Worm (Caenorhabditis elegans) whole organism, late embryonic: ENCODE data around the gene mmcm-1.

Experiments
- C08G9.2 ChIP-seq: sonication (generic microtip); optimal IDR thresholded peaks from 2 replicates; lab custom pipeline; 2016; ENCODE audit warnings: mild to moderate bottlenecking, missing genetic modification characterization, moderate library complexity, missing compliant biosample characterization
- K02D7.2 ChIP-seq: sonication (generic microtip); optimal IDR thresholded peaks from 2 replicates; lab custom pipeline; 2017; ENCODE audit warnings: mild to moderate bottlenecking, missing genetic modification characterization, missing compliant biosample characterization
- K09A11.1 ChIP-seq: sonication (generic microtip); optimal IDR thresholded peaks from 2 replicates; lab custom pipeline; 2017; ENCODE audit warnings: antibody characterized with exemption, mild to moderate bottlenecking, missing genetic modification characterization, missing compliant biosample characterization; ENCODE audit not compliant: insufficient read depth
- T23F11.4 ChIP-seq: fragments of 200-800 bp; sonication (Bioruptor generic); optimal IDR thresholded peaks from 2 replicates; lab custom pipeline; 2018; ENCODE audit warnings: mild to moderate bottlenecking, missing genetic modification characterization, missing compliant biosample characterization
- ama-1 ChIP-seq: fragments of 150-350 bp; optimal IDR thresholded peaks from 2 replicates; lab custom pipeline; 2014
- ceh-14 ChIP-seq: sonication (generic microtip); optimal IDR thresholded peaks from 2 replicates; lab custom pipeline; 2016; ENCODE audit warnings: missing genotype, missing genetic modification characterization, missing compliant biosample characterization
- ceh-19 ChIP-seq: fragments of 200-800 bp; sonication (Bioruptor generic); optimal IDR thresholded peaks from 2 replicates; lab custom pipeline; 2018; ENCODE audit warnings: mild to moderate bottlenecking, missing genetic modification characterization, missing compliant biosample characterization
- ceh-2 ChIP-seq: sonication (generic microtip); optimal IDR thresholded peaks from 2 replicates; lab custom pipeline; 2016; ENCODE audit warnings: missing genotype, missing genetic modification characterization, missing compliant biosample characterization
- ceh-22 ChIP-seq: sonication (generic microtip); optimal IDR thresholded peaks from 2 replicates; lab custom pipeline; 2017; ENCODE audit warnings: missing biosample characterization, missing genetic modification characterization
- ceh-31 ChIP-seq: sonication (generic microtip); optimal IDR thresholded peaks from 2 replicates; lab custom pipeline; 2016; ENCODE audit warnings: missing genetic modification characterization, missing compliant biosample characterization
- ceh-34 ChIP-seq: sonication (generic microtip); optimal IDR thresholded peaks from 2 replicates; lab custom pipeline; 2016; ENCODE audit warnings: mild to moderate bottlenecking, missing genetic modification characterization, missing compliant biosample characterization
- ceh-6 ChIP-seq: fragments of 200-800 bp; sonication (Bioruptor generic); optimal IDR thresholded peaks from 2 replicates; lab custom pipeline; 2018; ENCODE audit warnings: mild to moderate bottlenecking, missing genetic modification characterization, missing compliant biosample characterization
- che-1 ChIP-seq: sonication (generic microtip); optimal IDR thresholded peaks from 2 replicates; lab custom pipeline; 2016; ENCODE audit warnings: mild to moderate bottlenecking, missing genetic modification characterization, missing compliant biosample characterization
- dmd-4 ChIP-seq: sonication (generic microtip); optimal IDR thresholded peaks from 2 replicates; lab custom pipeline; 2016; ENCODE audit warnings: borderline replicate concordance, missing genetic modification characterization, missing compliant biosample characterization
- dve-1 ChIP-seq: sonication (generic microtip); optimal IDR thresholded peaks from 2 replicates; lab custom pipeline; 2017; ENCODE audit warnings: antibody characterized with exemption, mild to moderate bottlenecking, missing genetic modification characterization, missing compliant biosample characterization
- elt-2 ChIP-seq: sonication (generic microtip); optimal IDR thresholded peaks from 2 replicates; lab custom pipeline; 2016; ENCODE audit warnings: missing genetic modification reagents, missing genetic modification characterization, missing compliant biosample characterization
- elt-4 ChIP-seq: sonication (generic microtip); optimal IDR thresholded peaks from 2 replicates; lab custom pipeline; 2016; ENCODE audit warnings: missing genetic modification characterization, missing compliant biosample characterization
- gmeb-2 ChIP-seq: sonication (generic microtip); optimal IDR thresholded peaks from 2 replicates; lab custom pipeline; 2016; ENCODE audit warnings: missing genetic modification characterization, inconsistent platforms, missing compliant biosample characterization
- hlh-13 ChIP-seq: fragments of 200-800 bp; sonication (Bioruptor generic); optimal IDR thresholded peaks from 2 replicates; lab custom pipeline; 2018; ENCODE audit warnings: mild to moderate bottlenecking, missing genetic modification characterization, missing compliant biosample characterization
- hlh-30 ChIP-seq: sonication (generic microtip); optimal IDR thresholded peaks from 2 replicates; lab custom pipeline; 2017; ENCODE audit warnings: antibody characterized with exemption, missing genetic modification characterization, missing compliant biosample characterization; ENCODE audit not compliant: insufficient read depth
- lim-6 ChIP-seq: sonication (generic microtip); optimal IDR thresholded peaks from 2 replicates; lab custom pipeline; 2016; ENCODE audit warnings: missing genetic modification characterization, missing compliant biosample characterization
- lin-11 ChIP-seq: fragments of 200-800 bp; sonication (Bioruptor generic); optimal IDR thresholded peaks from 2 replicates; lab custom pipeline; 2018; ENCODE audit warnings: mild to moderate bottlenecking, missing genetic modification characterization, missing compliant biosample characterization
- nfya-1 ChIP-seq: sonication (generic microtip); optimal IDR thresholded peaks from 2 replicates; lab custom pipeline; 2017; ENCODE audit warnings: missing genetic modification characterization, mild to moderate bottlenecking, missing compliant biosample characterization, antibody characterized with exemption, moderate library complexity
- nhr-11 ChIP-seq: fragments of 150-350 bp; optimal IDR thresholded peaks from 2 replicates; lab custom pipeline; 2014; ENCODE audit warnings: missing biosample characterization, missing genetic modification characterization
- npax-4 ChIP-seq: sonication (generic microtip); optimal IDR thresholded peaks from 2 replicates; lab custom pipeline; 2016; ENCODE audit warnings: missing genetic modification characterization, missing compliant biosample characterization
- pag-3 ChIP-seq: sonication (generic microtip); optimal IDR thresholded peaks from 2 replicates; lab custom pipeline; 2016; ENCODE audit warnings: missing compliant biosample characterization, missing genetic modification characterization, borderline replicate concordance
- pat-9 ChIP-seq: fragments of 200-800 bp; sonication (Bioruptor generic); optimal IDR thresholded peaks from 2 replicates; lab custom pipeline; 2018; ENCODE audit warnings: mild to moderate bottlenecking, missing genetic modification characterization, moderate library complexity, missing compliant biosample characterization
- pax-1 ChIP-seq: fragments of 150-350 bp; optimal IDR thresholded peaks from 2 replicates; lab custom pipeline; 2014; ENCODE audit warnings: missing biosample characterization, missing genetic modification characterization
- pros-1 ChIP-seq: fragments of 150-350 bp; optimal IDR thresholded peaks from 2 replicates; lab custom pipeline; 2014; ENCODE audit warnings: missing biosample characterization, missing genetic modification reagents, missing genetic modification characterization
- ref-2 ChIP-seq: sonication (generic microtip); optimal IDR thresholded peaks from 2 replicates; lab custom pipeline; 2016; ENCODE audit warnings: missing genetic modification characterization, missing compliant biosample characterization
- rnt-1 ChIP-seq: sonication (generic microtip); optimal IDR thresholded peaks from 2 replicates; lab custom pipeline; 2016; ENCODE audit warnings: missing genetic modification characterization, missing compliant biosample characterization
- sdc-2 ChIP-seq: sonication (generic microtip); optimal IDR thresholded peaks from 2 replicates; lab custom pipeline; 2016; ENCODE audit warnings: missing genotype, missing genetic modification characterization, missing compliant biosample characterization
- sox-4 ChIP-seq: sonication (generic microtip); optimal IDR thresholded peaks from 2 replicates; lab custom pipeline; 2017; ENCODE audit warnings: mild to moderate bottlenecking, missing genetic modification characterization, inconsistent platforms, missing compliant biosample characterization
- tbx-2 ChIP-seq: sonication (generic microtip); optimal IDR thresholded peaks from 2 replicates; lab custom pipeline; 2016; ENCODE audit warnings: missing genetic modification characterization, missing compliant biosample characterization
- ttx-3 ChIP-seq: sonication (generic microtip); optimal IDR thresholded peaks from 2 replicates; lab custom pipeline; 2016; ENCODE audit warnings: missing genetic modification reagents, missing genetic modification characterization, missing compliant biosample characterization
- unc-3 ChIP-seq, 2 experiments: fragments of 200-800 bp in 1 of 2; sonication (Bioruptor generic) in 1 of 2; sonication (generic microtip) in 1 of 2; conservative IDR thresholded peaks in 1 of 2; optimal IDR thresholded peaks in 1 of 2; 2 replicates each; pipeline versions ENCODE4 v1.3.6 to Lab custom; 2016 to 2022; ENCODE audit warnings: missing compliant biosample characterization in 2 of 2, missing genetic modification characterization in 2 of 2, missing genetic modification reagents in 1 of 2
- unc-42 ChIP-seq: sonication (generic microtip); optimal IDR thresholded peaks from 2 replicates; lab custom pipeline; 2016; ENCODE audit warnings: missing genotype, missing genetic modification characterization, missing compliant biosample characterization
- unc-55 ChIP-seq: sonication (generic microtip); optimal IDR thresholded peaks from 2 replicates; lab custom pipeline; 2017; ENCODE audit warnings: missing biosample characterization, missing genetic modification reagents, missing genetic modification characterization
- zip-5 ChIP-seq: sonication (generic microtip); optimal IDR thresholded peaks from 2 replicates; lab custom pipeline; 2016; ENCODE audit warnings: missing genetic modification characterization, missing compliant biosample characterization
- ztf-16 ChIP-seq: sonication (generic microtip); optimal IDR thresholded peaks from 2 replicates; lab custom pipeline; 2017; ENCODE audit warnings: missing genetic modification characterization, missing compliant biosample characterization

mmcm-1 gene

ce11 chrIII:3876197-3876897 lies 31.1 kb downstream of the mmcm-1 start:
- peak; percentile 78 for TF ChIP-seq ref-2 (tag; lab: Kevin White, UChicago)
- no peak for TF ChIP-seq K09A11.1 (tag; lab: Kevin White, UChicago)
- TF ChIP-seq ceh-31 (tag; lab: Kevin White, UChicago): peak; percentile 32

- TF ChIP-seq hlh-13 (GFP tag; lab: Kevin White, UChicago) (no peak), ceh-2 (tag; lab: Kevin White, UChicago) (no peak), hlh-30 (tag; lab: Kevin White, UChicago) (peak; percentile 48), ceh-19 (GFP tag; lab: Kevin White, UChicago) (no peak), pat-9 (tag; lab: Kevin White, UChicago) (no peak), dmd-4 (no peak)
- TF ChIP-seq, all 69 proteins: peak for 1
Observed at ce11 chrIII:3875608-3876007, 31.9 kb downstream of the mmcm-1 start.

- no peak for TF ChIP-seq ceh-2 (tag; lab: Kevin White, UChicago)
- TF ChIP-seq pax-1: no peak
- TF ChIP-seq nhr-11 (tag; lab: Kevin White, UChicago): no peak
- no peak for TF ChIP-seq lim-6 (tag; lab: Kevin White, UChicago)
- no peak for TF ChIP-seq zip-5 (tag; lab: Kevin White, UChicago)
- no peak for TF ChIP-seq ceh-31 (tag; lab: Kevin White, UChicago)
- no peak for TF ChIP-seq ceh-22 (tag; lab: Kevin White, UChicago)
- no peak for TF ChIP-seq che-1
- no peak for TF ChIP-seq nfya-1 (tag; lab: Kevin White, UChicago)
- no peak for TF ChIP-seq pag-3
- TF ChIP-seq elt-4: no peak
- TF ChIP-seq ref-2 (tag; lab: Kevin White, UChicago): no peak
- no peak for TF ChIP-seq ttx-3 (tag; lab: Kevin White, UChicago)
- TF ChIP-seq sdc-2 (tag; lab: Kevin White, UChicago): no peak
- TF ChIP-seq pat-9 (tag; lab: Kevin White, UChicago): no peak
- TF ChIP-seq, all 69 proteins: peak for 0
Observed at ce11 chrIII:3874895-3875294, 32.6 kb downstream of the mmcm-1 start.

- TF ChIP-seq elt-4 (no peak), ztf-16 (no peak), unc-55 (no peak), nhr-11 (tag; lab: Kevin White, UChicago) (no peak), ama-1 (lab: Kevin White, UChicago) (no peak)
Observed at ce11 chrIII:3874492-3874891, 33.0 kb downstream of the mmcm-1 start.

- TF ChIP-seq tbx-2 (tag; lab: Kevin White, UChicago) (peak; percentile 28), ceh-6 (GFP tag; lab: Kevin White, UChicago) (peak; percentile 50), sdc-2 (tag; lab: Kevin White, UChicago) (peak; percentile 5), sox-4 (tag; lab: Kevin White, UChicago) (no peak)
Observed at ce11 chrIII:3873424-3873823, 34.1 kb downstream of the mmcm-1 start.

- TF ChIP-seq nhr-11 (tag; lab: Kevin White, UChicago) (no peak), unc-3 (GFP tag; conservative IDR thresholded peaks at IDR 0.05; lab: Robert Waterston, UW) (no peak), unc-3 (tag; optimal IDR thresholded peaks at IDR 0.05; lab: Kevin White, UChicago) (no peak), T23F11.4 (GFP tag; lab: Kevin White, UChicago) (no peak), lin-11 (no peak), C08G9.2 (tag; lab: Kevin White, UChicago) (no peak), dve-1 (no peak), ceh-34 (tag; lab: Kevin White, UChicago) (no peak), rnt-1 (tag; lab: Kevin White, UChicago) (no peak), pros-1 (tag; lab: Kevin White, UChicago) (no peak), unc-42 (no peak), ceh-14 (tag; lab: Kevin White, UChicago) (no peak), elt-2 (tag; lab: Kevin White, UChicago) (no peak), gmeb-2 (no peak), K02D7.2 (tag; lab: Kevin White, UChicago) (no peak), npax-4 (no peak), ceh-22 (tag; lab: Kevin White, UChicago) (no peak)
Observed at ce11 chrIII:3872978-3873377, 34.5 kb downstream of the mmcm-1 start.
